Worm (Caenorhabditis elegans) whole organism, L3 larva: Measurements from ENCODE around the gene T05G5.1.

Experiments used
- R02D3.7 ChIP-seq: fragments of 150-350 bp; optimal IDR thresholded peaks from 2 replicates; lab custom pipeline; 2014; ENCODE audit warnings: missing biosample characterization, missing genetic modification characterization
- ZK546.5 ChIP-seq: sonication (generic microtip); optimal IDR thresholded peaks from 2 replicates; lab custom pipeline; 2017; ENCODE audit warnings: missing biosample characterization, missing genetic modification characterization
- aly-2 ChIP-seq: fragments of 150-350 bp; optimal IDR thresholded peaks from 2 replicates; lab custom pipeline; 2014; ENCODE audit warnings: missing biosample characterization, missing genetic modification characterization
- ama-1 ChIP-seq: fragments of 150-350 bp; optimal IDR thresholded peaks from 2 replicates; lab custom pipeline; 2018
- ceh-16 ChIP-seq: sonication (generic microtip); optimal IDR thresholded peaks from 2 replicates; lab custom pipeline; 2017; ENCODE audit warnings: missing biosample characterization, missing genetic modification characterization
- ceh-28 ChIP-seq: fragments of 150-350 bp; optimal IDR thresholded peaks from 2 replicates; lab custom pipeline; 2014; ENCODE audit warnings: missing biosample characterization, missing genetic modification reagents, missing genetic modification characterization
- ceh-9 ChIP-seq: sonication (generic microtip); optimal IDR thresholded peaks from 2 replicates; lab custom pipeline; 2018; ENCODE audit warnings: missing biosample characterization, missing genetic modification characterization
- daf-12 ChIP-seq: fragments of 150-350 bp; optimal IDR thresholded peaks from 2 replicates; lab custom pipeline; 2014; ENCODE audit warnings: missing biosample characterization, missing genetic modification reagents, missing genetic modification characterization
- egl-27 ChIP-seq: sonication (generic microtip); optimal IDR thresholded peaks from 4 replicates; lab custom pipeline; 2017; ENCODE audit warnings: missing biosample characterization, missing genetic modification reagents, missing genetic modification characterization
- egl-5 ChIP-seq: fragments of 150-350 bp; optimal IDR thresholded peaks from 2 replicates; lab custom pipeline; 2017; ENCODE audit warnings: missing biosample characterization, missing genetic modification reagents, missing genetic modification characterization, inconsistent platforms
- elt-2 ChIP-seq: sonication (generic microtip); optimal IDR thresholded peaks from 2 replicates; lab custom pipeline; 2016; ENCODE audit warnings: missing genetic modification reagents, mild to moderate bottlenecking, missing genetic modification characterization, missing compliant biosample characterization
- elt-3 ChIP-seq, 3 experiments: fragments of 150-350 bp in 1 of 3; sonication (generic microtip) in 2 of 3; optimal IDR thresholded peaks; 2 replicates in 2 of 3; 4 replicates in 1 of 3; lab custom pipeline; 2014 to 2017; ENCODE audit warnings: missing biosample characterization in 3 of 3, missing genetic modification characterization in 3 of 3
- eor-1 ChIP-seq, 2 experiments: fragments of 150-350 bp; optimal IDR thresholded peaks; 2 replicates each; lab custom pipeline; 2014 to 2018; ENCODE audit warnings: missing biosample characterization in 2 of 2, missing genetic modification characterization in 2 of 2
- fkh-10 ChIP-seq: sonication (generic microtip); optimal IDR thresholded peaks from 2 replicates; lab custom pipeline; 2017; ENCODE audit warnings: missing biosample characterization, missing genetic modification reagents, missing genetic modification characterization
- fkh-2 ChIP-seq: fragments of 150-350 bp; optimal IDR thresholded peaks from 2 replicates; lab custom pipeline; 2014; ENCODE audit warnings: missing biosample characterization, missing genetic modification reagents, missing genetic modification characterization
- fos-1 ChIP-seq: fragments of 150-350 bp; optimal IDR thresholded peaks from 2 replicates; lab custom pipeline; 2014; ENCODE audit warnings: missing biosample characterization, missing genetic modification characterization
- hmg-11 ChIP-seq: sonication (generic microtip); optimal IDR thresholded peaks from 2 replicates; lab custom pipeline; 2016; ENCODE audit warnings: missing genetic modification characterization, missing compliant biosample characterization
- jun-1 ChIP-seq: fragments of 150-350 bp; optimal IDR thresholded peaks from 2 replicates; lab custom pipeline; 2014; ENCODE audit warnings: missing biosample characterization, missing genetic modification reagents, missing genetic modification characterization
- lin-15B ChIP-seq: fragments of 150-350 bp; optimal IDR thresholded peaks from 2 replicates; lab custom pipeline; 2014; ENCODE audit warnings: missing biosample characterization, missing genetic modification characterization
- lin-39 ChIP-seq: fragments of 150-350 bp; optimal IDR thresholded peaks from 2 replicates; lab custom pipeline; 2018; ENCODE audit warnings: missing biosample characterization, missing genetic modification reagents, missing genetic modification characterization
- lsy-12 ChIP-seq: sonication (generic microtip); optimal IDR thresholded peaks from 2 replicates; lab custom pipeline; 2016; ENCODE audit warnings: mild to moderate bottlenecking, missing genetic modification characterization, missing compliant biosample characterization
- mdl-1 ChIP-seq: fragments of 150-350 bp; optimal IDR thresholded peaks from 2 replicates; lab custom pipeline; 2014; ENCODE audit warnings: missing biosample characterization, missing genetic modification characterization
- mml-1 ChIP-seq: fragments of 150-350 bp; sonication (generic microtip); optimal IDR thresholded peaks from 3 replicates; lab custom pipeline; 2014; ENCODE audit warnings: missing biosample characterization, missing genetic modification characterization
- nfya-1 ChIP-seq: sonication (generic microtip); optimal IDR thresholded peaks from 2 replicates; lab custom pipeline; 2017; ENCODE audit warnings: missing genetic modification characterization, mild to moderate bottlenecking, missing compliant biosample characterization, antibody characterized with exemption, moderate library complexity; ENCODE audit not compliant: insufficient read depth
- nhr-11 ChIP-seq: fragments of 150-350 bp; optimal IDR thresholded peaks from 2 replicates; lab custom pipeline; 2014; ENCODE audit warnings: missing biosample characterization, missing genetic modification characterization
- nhr-12 ChIP-seq: fragments of 150-350 bp; optimal IDR thresholded peaks from 2 replicates; lab custom pipeline; 2014; ENCODE audit warnings: missing biosample characterization, missing genetic modification characterization
- nhr-23 ChIP-seq: fragments of 150-350 bp; optimal IDR thresholded peaks from 2 replicates; lab custom pipeline; 2014; ENCODE audit warnings: missing biosample characterization, missing genetic modification reagents, missing genetic modification characterization
- nhr-237 ChIP-seq: fragments of 150-350 bp; optimal IDR thresholded peaks from 2 replicates; lab custom pipeline; 2014; ENCODE audit warnings: missing biosample characterization, missing genetic modification characterization
- nhr-25 ChIP-seq: sonication (generic microtip); optimal IDR thresholded peaks from 2 replicates; lab custom pipeline; 2017; ENCODE audit warnings: missing biosample characterization, missing genetic modification characterization
- nhr-28 ChIP-seq: fragments of 150-350 bp; optimal IDR thresholded peaks from 2 replicates; lab custom pipeline; 2014; ENCODE audit warnings: missing biosample characterization, missing genetic modification characterization
- nhr-43 ChIP-seq: sonication (generic microtip); optimal IDR thresholded peaks from 2 replicates; lab custom pipeline; 2016; ENCODE audit warnings: mild to moderate bottlenecking, missing genetic modification characterization, missing compliant biosample characterization; ENCODE audit not compliant: poor library complexity, severe bottlenecking
- nhr-67 ChIP-seq: fragments of 150-350 bp; optimal IDR thresholded peaks from 2 replicates; lab custom pipeline; 2014; ENCODE audit warnings: missing biosample characterization, missing genetic modification characterization
- nhr-76 ChIP-seq: fragments of 150-350 bp; sonication (generic microtip); optimal IDR thresholded peaks from 5 replicates; lab custom pipeline; 2014; ENCODE audit warnings: missing biosample characterization, missing genetic modification characterization
- nhr-77 ChIP-seq: fragments of 150-350 bp; optimal IDR thresholded peaks from 2 replicates; lab custom pipeline; 2014; ENCODE audit warnings: missing biosample characterization, missing genetic modification characterization
- pha-4 ChIP-seq: fragments of 150-350 bp; optimal IDR thresholded peaks from 2 replicates; lab custom pipeline; 2014; ENCODE audit warnings: missing biosample characterization, missing genetic modification reagents, missing genetic modification characterization
- pqm-1 ChIP-seq: fragments of 150-350 bp; optimal IDR thresholded peaks from 2 replicates; lab custom pipeline; 2017; ENCODE audit warnings: missing biosample characterization, missing genetic modification characterization, inconsistent platforms
- sea-2 ChIP-seq: fragments of 150-350 bp; sonication (generic microtip); optimal IDR thresholded peaks from 4 replicates; lab custom pipeline; 2014; ENCODE audit warnings: missing biosample characterization, missing genetic modification reagents, missing genetic modification characterization
- skn-1 ChIP-seq: fragments of 150-350 bp; optimal IDR thresholded peaks from 2 replicates; lab custom pipeline; 2014; ENCODE audit warnings: missing biosample characterization, missing genetic modification characterization
- snpc-4 ChIP-seq: fragments of 150-350 bp; optimal IDR thresholded peaks from 2 replicates; lab custom pipeline; 2014; ENCODE audit warnings: missing biosample characterization, missing genetic modification characterization
- tbx-2 ChIP-seq: sonication (generic microtip); optimal IDR thresholded peaks from 2 replicates; lab custom pipeline; 2016; ENCODE audit warnings: mild to moderate bottlenecking, missing genetic modification characterization, missing compliant biosample characterization
- unc-39 ChIP-seq: sonication (generic microtip); optimal IDR thresholded peaks from 4 replicates; lab custom pipeline; 2017; ENCODE audit warnings: missing biosample characterization, missing genetic modification characterization
- unc-62 ChIP-seq: fragments of 150-350 bp; sonication (generic microtip); optimal IDR thresholded peaks from 4 replicates; lab custom pipeline; 2014; ENCODE audit warnings: missing biosample characterization, missing genetic modification reagents, missing genetic modification characterization
- zag-1 ChIP-seq: fragments of 150-350 bp; optimal IDR thresholded peaks from 2 replicates; lab custom pipeline; 2014; ENCODE audit warnings: missing biosample characterization, missing genetic modification characterization
- ztf-11 ChIP-seq: fragments of 150-350 bp; optimal IDR thresholded peaks from 2 replicates; lab custom pipeline; 2014; ENCODE audit warnings: missing biosample characterization, missing genetic modification characterization

T05G5.1 gene

DNA sequence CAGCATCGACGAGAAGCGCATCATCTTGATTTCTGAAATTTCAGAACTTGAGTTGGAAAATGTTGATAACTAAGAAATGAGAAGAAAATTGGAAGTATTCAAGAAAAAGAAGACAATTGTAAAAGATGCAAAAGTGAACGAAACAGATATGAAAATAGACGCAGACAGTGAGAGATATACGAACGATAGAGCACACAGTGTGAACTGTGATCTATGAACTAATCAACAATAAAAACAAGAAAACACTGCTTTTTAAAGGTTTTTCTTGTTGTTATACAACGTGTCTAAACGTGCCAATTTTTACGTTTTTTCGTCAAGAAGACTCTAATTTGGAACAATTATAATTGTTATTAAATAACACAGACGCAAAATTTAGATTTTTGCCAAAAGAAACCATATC lies 9.7 kb upstream of the T05G5.1 start, which contains the start of gene ech-6:
ech-6 (minus strand) TSS at position 32 of the 400 bp plus-strand sequence.
- TF ChIP-seq nhr-28: no peak
- no peak for TF ChIP-seq mdl-1 (tag; lab: Kevin White, UChicago)
- peak; percentile 65 for TF ChIP-seq pha-4 (tag; lab: Kevin White, UChicago)
- TF ChIP-seq hmg-11 (tag; lab: Kevin White, UChicago): no peak
- TF ChIP-seq elt-2 (tag; lab: Kevin White, UChicago): peak; percentile 40
- TF ChIP-seq skn-1 (tag; lab: Kevin White, UChicago): no peak
- TF ChIP-seq lin-39 (tag; lab: Kevin White, UChicago): no peak
- no peak for TF ChIP-seq ZK546.5 (tag; lab: Kevin White, UChicago)
- no peak for TF ChIP-seq nhr-76 (tag; lab: Kevin White, UChicago)
- no peak for TF ChIP-seq sea-2 (GFP tag; lab: Kevin White, UChicago)
- TF ChIP-seq ceh-28: no peak
- no peak for TF ChIP-seq nhr-77 (tag; lab: Kevin White, UChicago)
- TF ChIP-seq fkh-10 (GFP tag; lab: Kevin White, UChicago): no peak
- TF ChIP-seq egl-27: no peak
- TF ChIP-seq jun-1 (tag; lab: Kevin White, UChicago): no peak
- TF ChIP-seq nhr-23 (tag; lab: Kevin White, UChicago): no peak
- no peak for TF ChIP-seq aly-2 (tag; lab: Kevin White, UChicago)
- no peak for TF ChIP-seq snpc-4
- TF ChIP-seq nhr-12 (tag; lab: Kevin White, UChicago): no peak
- TF ChIP-seq ceh-16: no peak
- peak; percentile 35 for TF ChIP-seq pqm-1 (tag; lab: Kevin White, UChicago)
- TF ChIP-seq egl-5 (tag; lab: Kevin White, UChicago): no peak
- no peak for TF ChIP-seq ceh-9 (tag; lab: Kevin White, UChicago)
- TF ChIP-seq ama-1 (lab: Kevin White, UChicago): peak; percentile 7
- no peak for TF ChIP-seq lin-15B (tag; lab: Kevin White, UChicago)
- TF ChIP-seq lsy-12 (tag; lab: Kevin White, UChicago): peak; percentile 4
- no peak for TF ChIP-seq mml-1
- no peak for TF ChIP-seq daf-12 (tag; lab: Kevin White, UChicago)
- no peak for TF ChIP-seq unc-62
- no peak for TF ChIP-seq zag-1 (tag; lab: Kevin White, UChicago)
- peak; percentile 70 for TF ChIP-seq nhr-43 (tag; lab: Kevin White, UChicago)
- no peak for TF ChIP-seq tbx-2
- no peak for TF ChIP-seq nhr-237 (tag; lab: Kevin White, UChicago)
- TF ChIP-seq ztf-11 (tag; lab: Kevin White, UChicago): no peak
- no peak for TF ChIP-seq elt-3 (tag; optimal IDR thresholded peaks at IDR 0.05; lab: Kevin White, UChicago)
- TF ChIP-seq nfya-1 (tag; lab: Kevin White, UChicago): peak; percentile 20
- no peak for TF ChIP-seq nhr-11 (tag; lab: Kevin White, UChicago)
- no peak for TF ChIP-seq eor-1 (tag; optimal IDR thresholded peaks at IDR 0.05; lab: Kevin White, UChicago)
- TF ChIP-seq nhr-67: no peak
- TF ChIP-seq nhr-25 (tag; lab: Kevin White, UChicago): no peak
- no peak for TF ChIP-seq fkh-2
- TF ChIP-seq fos-1 (tag; lab: Kevin White, UChicago): no peak
- TF ChIP-seq, all 47 proteins: peak for 7

DNA sequence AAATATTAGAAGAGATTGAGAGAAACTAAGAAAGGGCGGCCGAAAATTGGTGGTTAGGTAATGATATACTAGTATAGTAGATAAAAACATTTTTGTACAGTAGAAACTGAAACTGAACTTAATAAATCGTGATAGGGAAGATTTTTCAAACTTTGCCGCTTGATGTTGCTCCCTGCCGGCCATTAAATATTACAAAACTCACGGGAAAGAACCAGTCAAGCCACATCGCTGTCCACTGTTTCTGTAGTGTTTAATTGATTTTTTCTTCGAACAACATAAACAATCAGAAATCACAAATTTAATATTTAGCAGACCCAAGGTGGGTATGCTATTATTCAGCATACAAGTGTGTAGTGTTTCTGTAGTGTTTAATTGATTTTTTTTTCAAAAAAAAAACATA lies 7.9 kb upstream of the T05G5.1 start, which contains the start of gene T05G5.5:
T05G5.5 (minus strand) TSS at position 359 of the 400 bp plus-strand sequence.
- TF ChIP-seq ceh-16 (no peak), fkh-2 (no peak), mml-1 (no peak), ZK546.5 (tag; lab: Kevin White, UChicago) (no peak), sea-2 (GFP tag; lab: Kevin White, UChicago) (no peak), lin-15B (tag; lab: Kevin White, UChicago) (no peak), aly-2 (tag; lab: Kevin White, UChicago) (no peak), nhr-43 (tag; lab: Kevin White, UChicago) (peak; percentile 79), unc-39 (tag; lab: Kevin White, UChicago) (no peak), egl-27 (no peak), tbx-2 (no peak), elt-2 (tag; lab: Kevin White, UChicago) (peak; percentile 5), ama-1 (lab: Kevin White, UChicago) (peak; percentile 59), daf-12 (tag; lab: Kevin White, UChicago) (no peak), R02D3.7 (tag; lab: Kevin White, UChicago) (no peak), nhr-28 (no peak)
